Worm (Caenorhabditis elegans) whole organism, L4/young adult: ENCODE data around the gene T26C5.2.
A peak's percentile ranks its signal among the peaks of the same experiment; 100 is the strongest.

Source experiments
- W03F9.2 ChIP-seq: fragments of 150-350 bp; optimal IDR thresholded peaks from 2 replicates; lab custom pipeline; 2014; ENCODE audit warnings: missing biosample characterization, missing genetic modification characterization
- dao-5 ChIP-seq: sonication (generic microtip); optimal IDR thresholded peaks from 2 replicates; lab custom pipeline; 2016; ENCODE audit warnings: missing genotype, missing genetic modification characterization, moderate library complexity, missing compliant biosample characterization
- him-1 ChIP-seq: sonication (generic microtip); optimal IDR thresholded peaks from 2 replicates; lab custom pipeline; 2016; ENCODE audit warnings: missing genotype, missing genetic modification reagents, missing genetic modification characterization, missing compliant biosample characterization

Gene T26C5.2

DNA sequence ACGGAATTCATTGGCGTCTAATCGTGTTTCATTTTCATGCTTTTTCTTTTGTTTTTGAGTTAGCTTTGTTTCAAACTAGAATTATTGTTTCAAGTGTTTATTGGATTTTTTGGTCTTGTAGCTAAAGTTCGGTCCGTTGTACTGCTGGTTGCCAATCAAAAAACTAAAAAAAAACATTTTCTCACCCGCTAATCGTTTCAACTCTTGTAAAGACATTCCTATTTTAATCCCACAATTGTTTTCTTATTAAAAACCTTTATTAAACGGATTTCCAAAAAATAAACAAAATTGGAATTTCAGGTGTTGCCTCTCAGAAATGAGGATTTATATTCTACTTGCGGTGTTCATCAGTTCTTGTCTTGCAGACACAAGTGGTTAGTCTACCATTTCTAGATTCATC is at the start of gene T26C5.2:
Gene T26C5.2, plus strand, starts transcription at position 301 of the 400 bp plus-strand sequence.
- TF ChIP-seq dao-5 (tag; lab: Kevin White, UChicago) (no peak), him-1 (tag; lab: Kevin White, UChicago) (no peak), W03F9.2 (no peak)

DNA sequence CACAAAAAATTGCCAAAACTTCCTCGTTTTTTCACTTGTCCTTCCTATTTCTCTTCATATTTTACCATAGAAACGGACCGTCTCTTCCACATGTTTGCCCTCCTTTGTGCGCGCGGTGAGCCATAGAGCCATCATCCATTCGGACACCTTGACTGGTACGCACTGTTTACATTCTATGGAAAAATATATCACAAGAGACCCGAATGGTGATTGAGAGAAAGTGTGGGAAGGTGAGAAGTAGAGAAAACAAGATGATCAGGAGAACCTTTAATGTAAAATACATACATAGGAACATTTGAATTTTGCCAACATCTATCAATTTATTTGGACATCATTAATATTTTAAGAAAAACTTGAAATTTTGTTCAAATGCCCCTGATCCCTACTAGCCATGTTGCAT is 47.1 kb upstream of the T26C5.2 start:
- no peak for TF ChIP-seq dao-5 (tag; lab: Kevin White, UChicago)
- TF ChIP-seq him-1 (tag; lab: Kevin White, UChicago) = no peak
- no peak for TF ChIP-seq W03F9.2

ce11 chrII:9188380-9188779 is 44.6 kb upstream of the T26C5.2 start, which contains the start of gene sym-2:
Gene sym-2 (minus strand): TSS chrII:9188480.
- TF ChIP-seq dao-5 (tag; lab: Kevin White, UChicago) (no peak), him-1 (tag; lab: Kevin White, UChicago) (no peak), W03F9.2 (no peak)

DNA sequence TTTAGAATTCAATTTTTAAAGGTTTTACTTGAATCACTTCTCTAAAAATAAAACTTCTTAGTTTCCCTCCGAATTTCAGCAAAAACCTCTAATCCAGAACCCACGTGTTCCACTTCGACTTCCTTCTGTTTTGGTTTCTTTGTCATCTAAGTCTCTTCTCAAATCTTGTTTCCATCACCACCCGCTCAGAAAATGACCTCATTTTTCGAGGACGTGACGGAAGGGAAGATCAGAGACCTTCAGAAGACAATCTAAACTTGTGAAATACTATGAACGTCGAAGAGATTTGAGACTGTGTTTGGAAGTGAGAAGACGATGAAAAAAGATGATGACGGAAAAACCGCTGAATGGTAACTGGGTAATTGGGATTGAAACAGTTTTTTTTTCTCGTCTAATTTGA is 43.4 kb upstream of the T26C5.2 start:
- TF ChIP-seq W03F9.2 (no peak), dao-5 (tag; lab: Kevin White, UChicago) (no peak), him-1 (tag; lab: Kevin White, UChicago) (no peak)

DNA sequence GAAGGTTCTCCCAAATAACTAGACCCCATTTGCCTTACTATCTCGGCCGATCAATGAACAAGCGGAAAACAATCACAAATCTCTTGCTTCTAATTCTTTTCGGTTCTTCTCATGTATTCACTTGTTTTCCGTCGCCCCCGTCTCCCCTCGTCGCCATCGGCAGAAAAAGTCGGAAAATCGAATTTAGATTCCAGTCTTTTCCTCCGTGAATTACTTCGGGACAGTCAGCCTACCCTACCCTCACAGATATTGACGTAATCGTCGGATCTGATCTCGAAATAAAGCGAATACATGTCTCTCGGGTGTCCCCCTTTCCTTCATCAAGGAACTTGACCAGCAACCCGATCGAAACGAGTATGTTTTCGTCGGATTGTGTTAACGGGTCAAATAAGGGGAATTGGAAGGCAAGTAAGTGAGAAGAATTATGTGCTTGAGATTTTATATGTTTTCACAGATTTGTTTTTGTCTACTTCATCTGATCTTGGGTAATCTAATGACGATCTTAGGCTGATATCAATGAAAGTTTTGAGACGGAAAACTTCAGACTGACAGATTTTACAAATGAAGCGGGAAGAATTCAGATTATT is 42.4 kb upstream of the T26C5.2 start:
- TF ChIP-seq W03F9.2 (no peak), dao-5 (tag; lab: Kevin White, UChicago) (no peak), him-1 (tag; lab: Kevin White, UChicago) (no peak)

- no peak for TF ChIP-seq W03F9.2
- TF ChIP-seq him-1 (tag; lab: Kevin White, UChicago) = no peak
- TF ChIP-seq dao-5 (tag; lab: Kevin White, UChicago) = no peak
Observed at ce11 chrII:9194195-9194594, 38.8 kb upstream of the T26C5.2 start, which contains the start of gene twk-4. Gene twk-4 (minus strand): TSS chrII:9194295.

DNA sequence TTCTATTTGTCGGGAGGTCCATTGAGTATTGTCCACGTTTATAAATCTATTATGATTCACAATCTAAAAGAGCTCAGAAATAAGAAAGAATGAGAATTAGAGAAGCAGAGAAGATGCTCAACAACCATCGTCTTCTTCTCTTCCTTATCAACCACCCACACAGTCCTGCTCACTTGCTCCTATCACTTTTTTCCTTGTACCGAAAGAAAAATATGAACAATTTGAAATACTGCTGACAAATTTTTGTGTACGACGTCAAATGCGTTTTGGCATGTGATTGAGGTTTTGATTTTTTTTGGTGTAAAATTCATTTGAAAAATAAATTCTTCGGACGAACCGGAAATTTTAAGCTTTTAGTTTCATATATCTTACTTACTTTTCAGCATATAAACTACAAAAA is 36.7 kb upstream of the T26C5.2 start:
- TF ChIP-seq W03F9.2 (peak; percentile 44), dao-5 (tag; lab: Kevin White, UChicago) (no peak)

ce11 chrII:9197212-9197611 is 35.8 kb upstream of the T26C5.2 start, which contains the start of gene let-23:
Gene let-23 (plus strand): TSS chrII:9197512.
- TF ChIP-seq W03F9.2 (no peak), him-1 (tag; lab: Kevin White, UChicago) (no peak)

DNA sequence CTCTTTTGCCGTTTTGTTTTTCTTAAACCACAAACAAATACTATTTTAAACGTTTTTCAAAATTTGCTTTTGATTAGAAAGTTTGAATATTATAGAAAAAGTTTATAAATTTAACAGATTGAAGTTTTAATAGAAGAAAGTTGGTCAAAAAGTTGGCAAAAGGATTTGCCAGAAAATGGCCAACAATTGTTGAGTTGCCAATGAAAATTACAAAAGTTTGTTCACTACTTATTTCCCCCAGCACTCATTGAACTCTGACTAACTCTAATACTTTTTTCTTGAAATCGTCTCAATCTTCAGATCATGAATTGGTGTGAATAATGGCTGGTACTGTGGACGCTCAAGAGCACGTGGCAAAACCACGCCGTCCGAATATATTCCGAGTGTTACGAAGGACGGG is 22.9 kb upstream of the T26C5.2 start, which contains the start of gene ZK1067.4:
Gene ZK1067.4, plus strand, starts transcription at position 301 of the 400 bp plus-strand sequence.
- TF ChIP-seq dao-5 (tag; lab: Kevin White, UChicago) (no peak), W03F9.2 (no peak), him-1 (tag; lab: Kevin White, UChicago) (no peak)

DNA sequence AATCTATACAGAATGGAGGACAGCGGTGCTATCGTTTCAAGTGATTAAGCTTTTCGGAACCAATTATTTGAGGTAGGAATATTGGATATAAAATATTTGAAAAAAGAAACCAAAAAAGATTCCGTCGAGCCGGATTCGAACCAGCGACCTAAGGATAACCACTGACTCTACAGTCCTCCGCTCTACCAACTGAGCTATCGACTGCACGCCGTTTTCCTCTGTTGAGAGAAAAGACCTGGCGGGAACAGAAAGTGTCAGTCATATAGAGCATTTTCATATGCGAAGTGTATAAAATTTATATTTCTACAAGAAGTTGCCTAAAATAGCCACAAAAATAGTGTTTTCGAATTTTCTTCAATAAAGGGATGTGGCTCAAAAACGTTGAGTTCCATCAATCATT is 21.3 kb upstream of the T26C5.2 start:
- TF ChIP-seq him-1 (tag; lab: Kevin White, UChicago) (no peak), dao-5 (tag; lab: Kevin White, UChicago) (no peak), W03F9.2 (no peak)

DNA sequence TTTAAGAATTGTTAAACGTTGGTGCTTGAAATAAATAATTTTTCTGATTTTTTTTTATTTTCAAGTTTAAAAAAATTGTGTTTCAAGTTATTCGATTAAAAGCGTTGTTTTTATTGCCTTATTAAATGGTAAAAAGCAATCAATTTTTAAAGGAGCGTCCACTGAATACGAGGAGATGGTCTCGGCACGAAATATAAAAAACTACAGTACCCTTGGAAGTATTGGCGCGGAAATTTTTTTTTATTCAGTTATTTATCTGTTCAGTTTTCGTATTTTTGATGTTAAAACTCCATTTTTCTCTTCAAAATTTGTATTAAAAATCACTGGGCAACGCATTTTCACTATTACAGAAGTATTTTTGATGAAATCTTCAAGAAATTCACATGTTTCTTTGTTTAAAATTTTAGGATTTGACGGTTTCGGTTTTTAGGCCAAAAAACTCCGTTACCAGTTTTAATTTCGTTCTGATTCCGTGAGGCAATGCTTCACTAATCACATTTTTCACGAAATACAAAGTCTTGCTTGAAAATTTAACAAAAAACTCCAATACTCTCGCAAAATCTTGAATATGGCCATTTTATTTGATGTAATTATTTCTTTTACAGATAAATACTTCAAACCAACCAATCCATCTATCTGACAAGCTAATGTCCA is 19.8 kb upstream of the T26C5.2 start, which contains the start of gene znfx-1:
Gene znfx-1, plus strand, starts transcription at position 604 of the 654 bp plus-strand sequence.
- TF ChIP-seq him-1 (tag; lab: Kevin White, UChicago) (no peak), W03F9.2 (peak; percentile 46)

DNA sequence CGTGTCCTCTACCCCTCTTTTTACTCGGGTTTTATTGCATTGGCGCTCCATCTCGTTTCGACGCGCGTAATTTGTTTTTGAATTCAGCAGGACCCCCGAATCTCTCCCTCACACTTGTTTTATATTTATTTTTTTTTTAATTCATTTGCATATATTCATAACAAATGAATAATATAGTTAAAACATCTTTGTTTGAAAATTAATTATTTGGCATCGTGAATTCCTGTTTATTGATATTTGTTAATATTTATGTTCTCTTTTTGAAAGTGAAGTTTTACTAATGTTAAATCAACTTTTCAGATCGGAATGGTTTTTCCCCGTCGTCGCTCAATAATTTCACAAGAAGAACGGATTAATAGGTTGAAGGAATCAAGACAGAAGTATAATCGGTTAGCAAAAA is 10.1 kb upstream of the T26C5.2 start, which contains the start of gene ZK1067.3:
Gene ZK1067.3, plus strand, starts transcription at position 301 of the 400 bp plus-strand sequence.
- TF ChIP-seq dao-5 (tag; lab: Kevin White, UChicago) (no peak), W03F9.2 (no peak)

DNA sequence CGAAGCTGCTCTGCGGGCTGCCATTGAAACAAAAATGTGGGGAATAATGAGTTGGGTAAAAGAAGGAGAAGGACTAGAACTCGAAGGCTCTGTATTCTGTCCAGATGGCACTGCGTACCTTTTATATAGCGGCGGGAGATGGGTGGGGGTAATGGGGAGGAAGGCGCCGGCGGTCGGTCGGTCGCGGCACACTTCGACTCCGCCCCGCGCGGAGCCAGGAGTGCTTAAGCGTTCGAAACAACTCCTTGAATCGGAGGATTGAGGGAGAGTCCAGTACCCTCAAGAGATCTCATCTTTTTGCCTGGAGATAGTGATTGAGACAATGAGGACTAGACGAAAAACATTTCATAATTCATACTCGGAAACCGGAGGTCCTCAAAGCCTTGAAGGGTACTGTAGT is 5.9 kb upstream of the T26C5.2 start, which contains the start of gene abu-14:
Gene abu-14, minus strand, starts transcription at position 81 of the 400 bp plus-strand sequence.
- TF ChIP-seq him-1 (tag; lab: Kevin White, UChicago) (no peak), W03F9.2 (no peak), dao-5 (tag; lab: Kevin White, UChicago) (no peak)

ce11 chrII:9231240-9231639 is 1.8 kb upstream of the T26C5.2 start, which contains the start of gene gst-13:
Gene gst-13 (plus strand): TSS chrII:9231457.
- TF ChIP-seq W03F9.2 = no peak

DNA sequence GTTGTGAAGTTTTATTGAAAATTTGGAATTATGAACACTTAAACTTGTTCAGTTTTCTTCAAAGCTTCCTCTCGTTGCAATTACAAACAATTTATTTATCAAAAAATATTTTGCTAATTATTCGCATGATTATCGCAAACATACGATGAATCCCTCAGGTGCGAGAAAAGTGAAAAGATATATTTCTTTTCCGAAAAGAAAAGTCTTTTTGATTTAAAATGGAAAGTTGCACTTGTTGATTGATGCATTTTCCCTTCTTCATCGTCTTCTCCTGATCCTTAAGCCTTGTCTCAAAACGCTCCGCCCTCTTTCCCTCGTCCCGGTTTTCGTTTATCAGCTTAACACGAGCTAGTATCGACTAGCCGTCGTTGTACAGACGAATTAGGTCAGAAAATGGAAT is 530 bp upstream of the T26C5.2 start:
- TF ChIP-seq dao-5 (tag; lab: Kevin White, UChicago) (no peak), him-1 (tag; lab: Kevin White, UChicago) (no peak), W03F9.2 (no peak)
